Fruit fly (Drosophila melanogaster) whole organism, embryonic: Measurements from ENCODE around the gene wge.

Source experiments
- B-H2 ChIP-seq: fragments of 200-800 bp; sonication (Bioruptor generic); optimal IDR thresholded peaks from 2 replicates; lab custom pipeline; 2018; ENCODE audit warnings: missing biosample characterization, mild to moderate bottlenecking, missing genetic modification characterization
- CG1024 ChIP-seq: fragments of 200-800 bp; sonication (Bioruptor generic); IDR thresholded peaks from 2 replicates; pipeline ENCODE4 v1.3.6; 2022; ENCODE audit warnings: missing biosample characterization, missing genetic modification characterization
- CG12104 ChIP-seq: fragments of 200-800 bp; sonication (Bioruptor generic); optimal IDR thresholded peaks from 3 replicates; lab custom pipeline; 2016; ENCODE audit warnings: missing biosample characterization, missing genetic modification characterization
- CG12236 ChIP-seq: fragments of 200-800 bp; sonication (Bioruptor generic); optimal IDR thresholded peaks from 2 replicates; lab custom pipeline; 2016; ENCODE audit warnings: missing biosample characterization, missing genetic modification characterization
- CG12659 ChIP-seq: fragments of 200-800 bp; sonication (Bioruptor generic); optimal IDR thresholded peaks from 3 replicates; lab custom pipeline; 2017; ENCODE audit warnings: mild to moderate bottlenecking, missing biosample characterization, missing genetic modification reagents, missing genetic modification characterization
- CG12942 ChIP-seq: fragments of 200-800 bp; sonication (Bioruptor generic); optimal IDR thresholded peaks from 3 replicates; lab custom pipeline; 2016; ENCODE audit warnings: missing biosample characterization, missing genetic modification characterization
- CG14014 ChIP-seq: fragments of 200-800 bp; sonication (Bioruptor generic); IDR thresholded peaks from 2 replicates; pipeline ENCODE4 v1.3.6; 2022; ENCODE audit warnings: missing biosample characterization, missing genetic modification characterization
- CG15601 ChIP-seq: fragments of 200-800 bp; sonication (Bioruptor generic); optimal IDR thresholded peaks from 3 replicates; lab custom pipeline; 2019; ENCODE audit warnings: missing biosample characterization, mild to moderate bottlenecking, missing genetic modification characterization, moderate library complexity
- CG15696 ChIP-seq: fragments of 200-800 bp; sonication (Bioruptor generic); optimal IDR thresholded peaks from 2 replicates; lab custom pipeline; 2019; ENCODE audit warnings: missing biosample characterization, mild to moderate bottlenecking, missing genetic modification characterization, moderate library complexity
- CG16779 ChIP-seq: fragments of 200-800 bp; sonication (Bioruptor generic); IDR thresholded peaks from 2 replicates; pipeline ENCODE4 v1.3.6; 2022; ENCODE audit warnings: missing biosample characterization, missing genetic modification characterization
- CG17359 ChIP-seq: fragments of 200-800 bp; sonication (Bioruptor generic); optimal IDR thresholded peaks from 3 replicates; lab custom pipeline; 2018; ENCODE audit warnings: missing biosample characterization, mild to moderate bottlenecking, missing genetic modification characterization, moderate library complexity
- CG2889 ChIP-seq: fragments of 200-800 bp; sonication (Bioruptor generic); IDR thresholded peaks from 3 replicates; pipeline ENCODE4 v1.3.6; 2022; ENCODE audit warnings: missing biosample characterization, missing genetic modification characterization
- CG33213 ChIP-seq: fragments of 200-800 bp; sonication (Bioruptor generic); optimal IDR thresholded peaks from 3 replicates; lab custom pipeline; 2016; ENCODE audit warnings: missing biosample characterization, missing genetic modification characterization
- CG34376 ChIP-seq: fragments of 200-800 bp; sonication (Bioruptor generic); optimal IDR thresholded peaks from 2 replicates; lab custom pipeline; 2018; ENCODE audit warnings: missing biosample characterization, mild to moderate bottlenecking, missing genetic modification characterization
- CG4282 ChIP-seq: fragments of 200-800 bp; sonication (Bioruptor generic); optimal IDR thresholded peaks from 2 replicates; lab custom pipeline; 2016; ENCODE audit warnings: missing biosample characterization, missing genetic modification characterization
- CG6765 ChIP-seq: fragments of 200-800 bp; sonication (Bioruptor generic); optimal IDR thresholded peaks from 3 replicates; lab custom pipeline; 2017; ENCODE audit warnings: missing biosample characterization, mild to moderate bottlenecking, missing genetic modification characterization
- CG6791 ChIP-seq: fragments of 200-800 bp; sonication (Bioruptor generic); IDR thresholded peaks from 3 replicates; pipeline ENCODE4 v1.3.6; 2022; ENCODE audit warnings: missing biosample characterization, missing genetic modification characterization; ENCODE audit not compliant: partially characterized antibody
- CG7357 ChIP-seq: fragments of 200-800 bp; sonication (Bioruptor generic); IDR thresholded peaks from 3 replicates; pipeline ENCODE4 v1.3.6; 2022; ENCODE audit warnings: missing biosample characterization, missing genetic modification characterization
- CG9609 ChIP-seq: fragments of 200-800 bp; sonication (Bioruptor generic); optimal IDR thresholded peaks from 3 replicates; lab custom pipeline; 2016; ENCODE audit warnings: missing biosample characterization, missing genetic modification characterization
- CG9727 ChIP-seq: fragments of 200-800 bp; sonication (Bioruptor generic); optimal IDR thresholded peaks from 3 replicates; lab custom pipeline; 2017; ENCODE audit warnings: missing biosample characterization, mild to moderate bottlenecking, missing genetic modification characterization
- CG9876 ChIP-seq: fragments of 200-800 bp; sonication (Bioruptor generic); optimal IDR thresholded peaks from 2 replicates; lab custom pipeline; 2016; ENCODE audit warnings: missing biosample characterization, missing genetic modification characterization
- Chrac-16 ChIP-seq: fragments of 200-800 bp; sonication (Bioruptor generic); optimal IDR thresholded peaks from 3 replicates; lab custom pipeline; 2016; ENCODE audit warnings: missing biosample characterization, missing genetic modification characterization
- Dip2 ChIP-seq: fragments of 200-800 bp; sonication (Bioruptor generic); IDR thresholded peaks from 2 replicates; pipeline ENCODE4 v1.3.6; 2022; ENCODE audit warnings: missing biosample characterization, missing genetic modification characterization
- Doc3 ChIP-seq: fragments of 200-800 bp; sonication (Bioruptor generic); IDR thresholded peaks from 3 replicates; pipeline ENCODE4 v1.3.6; 2022; ENCODE audit warnings: missing biosample characterization, missing genetic modification characterization; ENCODE audit not compliant: partially characterized antibody
- Dref ChIP-seq: fragments of 200-800 bp; sonication (Bioruptor generic); IDR thresholded peaks from 2 replicates; pipeline ENCODE4 v1.3.6; 2022; ENCODE audit warnings: missing biosample characterization, missing genetic modification characterization
- Hey ChIP-seq: fragments of 200-800 bp; sonication (Bioruptor generic); optimal IDR thresholded peaks from 3 replicates; lab custom pipeline; 2018; ENCODE audit warnings: missing biosample characterization, mild to moderate bottlenecking, missing genetic modification characterization
- HmgZ ChIP-seq: fragments of 200-800 bp; sonication (Bioruptor generic); optimal IDR thresholded peaks from 2 replicates; lab custom pipeline; 2018; ENCODE audit warnings: missing biosample characterization, mild to moderate bottlenecking, missing genetic modification characterization
- Hmr ChIP-seq: fragments of 200-800 bp; sonication (Bioruptor generic); optimal IDR thresholded peaks from 3 replicates; lab custom pipeline; 2017; ENCODE audit warnings: mild to moderate bottlenecking, missing biosample characterization, missing genetic modification reagents, missing genetic modification characterization
- Hr51 ChIP-seq, 2 experiments: fragments of 200-800 bp; sonication (Bioruptor generic); optimal IDR thresholded peaks; 2 replicates in 1 of 2; 3 replicates in 1 of 2; lab custom pipeline; 2016 to 2018; ENCODE audit warnings: missing biosample characterization in 2 of 2, missing genetic modification characterization in 2 of 2, mild to moderate bottlenecking in 1 of 2, moderate library complexity in 1 of 2
- Lpt ChIP-seq: fragments of >200 bp; optimal IDR thresholded peaks from 2 replicates; lab custom pipeline; 2018; ENCODE audit warnings: missing biosample characterization, missing genetic modification characterization
- Mes4 ChIP-seq: fragments of 200-800 bp; sonication (Bioruptor generic); optimal IDR thresholded peaks from 2 replicates; lab custom pipeline; 2016; ENCODE audit warnings: missing biosample characterization, missing genetic modification characterization
- NK7.1 ChIP-seq: fragments of 200-800 bp; sonication (Bioruptor generic); optimal IDR thresholded peaks from 3 replicates; lab custom pipeline; 2016; ENCODE audit warnings: missing biosample characterization, missing genetic modification characterization
- Nf-YB ChIP-seq: fragments of 200-800 bp; sonication (Bioruptor generic); optimal IDR thresholded peaks from 3 replicates; lab custom pipeline; 2019; ENCODE audit warnings: missing biosample characterization, mild to moderate bottlenecking, missing genetic modification characterization, moderate library complexity
- az2 ChIP-seq: fragments of 200-800 bp; sonication (Bioruptor generic); optimal IDR thresholded peaks from 3 replicates; lab custom pipeline; 2016; ENCODE audit warnings: missing biosample characterization, missing genetic modification characterization
- chinmo ChIP-seq: fragments of 200-800 bp; sonication (Bioruptor generic); IDR thresholded peaks from 4 replicates; pipeline ENCODE4 v1.3.6; 2022; ENCODE audit warnings: missing biosample characterization, missing genetic modification characterization; ENCODE audit not compliant: partially characterized antibody
- corto ChIP-seq: fragments of 200-800 bp; sonication (Bioruptor generic); optimal IDR thresholded peaks from 2 replicates; lab custom pipeline; 2016; ENCODE audit warnings: missing biosample characterization, mild to moderate bottlenecking, missing genetic modification characterization, moderate library complexity
- dpn ChIP-seq, 2 experiments: fragments of 200-800 bp; sonication (Bioruptor generic); optimal IDR thresholded peaks; 3 replicates each; lab custom pipeline; 2016; ENCODE audit warnings: missing biosample characterization in 2 of 2, missing genetic modification characterization in 2 of 2
- fd96Cb ChIP-seq: fragments of 200-800 bp; sonication (Bioruptor generic); optimal IDR thresholded peaks from 2 replicates; lab custom pipeline; 2018; ENCODE audit warnings: missing biosample characterization, mild to moderate bottlenecking, missing genetic modification characterization, moderate library complexity
- gfzf ChIP-seq: fragments of 200-800 bp; sonication (Bioruptor generic); optimal IDR thresholded peaks from 2 replicates; lab custom pipeline; 2016; ENCODE audit warnings: missing biosample characterization, mild to moderate bottlenecking, missing genetic modification characterization, moderate library complexity
- ind ChIP-seq: fragments of 200-800 bp; sonication (Bioruptor generic); optimal IDR thresholded peaks from 3 replicates; lab custom pipeline; 2016; ENCODE audit warnings: missing biosample characterization, missing genetic modification characterization
- lilli ChIP-seq: fragments of 200-800 bp; sonication (Bioruptor generic); optimal IDR thresholded peaks from 3 replicates; lab custom pipeline; 2016; ENCODE audit warnings: missing biosample characterization, missing genetic modification characterization
- onecut ChIP-seq: fragments of 200-800 bp; sonication (Bioruptor generic); IDR thresholded peaks from 2 replicates; pipeline ENCODE4 v1.3.6; 2022; ENCODE audit warnings: missing biosample characterization, missing genetic modification characterization
- pho ChIP-seq: fragments of 200-800 bp; sonication (Bioruptor generic); optimal IDR thresholded peaks from 2 replicates; lab custom pipeline; 2016; ENCODE audit warnings: missing biosample characterization, missing genetic modification characterization
- salm ChIP-seq: fragments of 200-800 bp; sonication (Bioruptor generic); optimal IDR thresholded peaks from 2 replicates; lab custom pipeline; 2018; ENCODE audit warnings: missing biosample characterization, mild to moderate bottlenecking, missing genetic modification characterization
- schlank ChIP-seq: fragments of 200-800 bp; sonication (Bioruptor generic); optimal IDR thresholded peaks from 2 replicates; lab custom pipeline; 2018; ENCODE audit warnings: missing biosample characterization, mild to moderate bottlenecking, missing genetic modification characterization
- sd ChIP-seq: fragments of 200-800 bp; sonication (Bioruptor generic); optimal IDR thresholded peaks from 3 replicates; lab custom pipeline; 2018; ENCODE audit warnings: missing biosample characterization, mild to moderate bottlenecking, missing genetic modification characterization, moderate library complexity
- slou ChIP-seq: fragments of 200-800 bp; sonication (Bioruptor generic); optimal IDR thresholded peaks from 3 replicates; lab custom pipeline; 2016; ENCODE audit warnings: missing biosample characterization, missing genetic modification characterization
- tin ChIP-seq: fragments of 200-800 bp; sonication (Bioruptor generic); optimal IDR thresholded peaks from 3 replicates; lab custom pipeline; 2016; ENCODE audit warnings: missing biosample characterization, missing genetic modification characterization
- twi ChIP-seq: fragments of 200-800 bp; optimal IDR thresholded peaks from 2 replicates; lab custom pipeline; 2019; ENCODE audit warnings: missing biosample characterization, mild to moderate bottlenecking, missing genetic modification characterization, moderate library complexity

wge gene

dm6 chr3R:22724149-22724973 is 3.4 kb upstream of the wge start, which contains the start of gene Irp-1A (continued):
- TF ChIP-seq sd (tag; lab: Kevin White, UChicago) (peak; percentile 51), CG2889 (GFP tag; lab: Robert Waterston, UW) (no peak), ind (peak; percentile 58), chinmo (GFP tag; lab: Robert Waterston, UW) (peak; percentile 89; the same call in 3 of the 4 replicates), CG33213 (GFP tag; lab: Kevin White, UChicago) (peak; percentile 13), CG34376 (GFP tag; lab: Kevin White, UChicago) (peak; percentile 7), Chrac-16 (GFP tag; lab: Kevin White, UChicago) (peak; percentile 57), CG14014 (peak; percentile 81), CG12659 (GFP tag; lab: Kevin White, UChicago) (peak; percentile 88), CG9609 (GFP tag; lab: Kevin White, UChicago) (peak; percentile 23), Dref (GFP tag; lab: Robert Waterston, UW) (peak; percentile 81), lilli (GFP tag; lab: Kevin White, UChicago) (peak; percentile 73), corto (no peak), az2 (GFP tag; lab: Kevin White, UChicago) (peak; percentile 60), tin (peak; percentile 55), Dip2 (GFP tag; lab: Robert Waterston, UW) (no peak), CG7357 (GFP tag; lab: Robert Waterston, UW) (no peak), CG17359 (tag; lab: Kevin White, UChicago) (peak; percentile 83), dpn (GFP tag; optimal IDR thresholded peaks at IDR 0.05; lab: Kevin White, UChicago) (peak; percentile 51 to 69), Hmr (GFP tag; lab: Kevin White, UChicago) (peak; percentile 77), twi (peak; percentile 44), fd96Cb (tag; lab: Kevin White, UChicago) (peak; percentile 69), Hr51 (GFP tag; optimal IDR thresholded peaks at IDR 0.05; lab: Kevin White, UChicago) (peak; percentile 28 to 87), CG15696 (tag; lab: Kevin White, UChicago) (peak; percentile 60), NK7.1 (GFP tag; lab: Kevin White, UChicago) (no peak), salm (tag; lab: Kevin White, UChicago) (peak; percentile 62), CG9876 (no peak), gfzf (GFP tag; lab: Kevin White, UChicago) (peak; percentile 16), CG16779 (no peak), HmgZ (tag; lab: Kevin White, UChicago) (peak; percentile 76), CG15601 (peak; percentile 70), schlank (tag; lab: Kevin White, UChicago) (peak; percentile 21), Doc3 (GFP tag; lab: Robert Waterston, UW) (peak; percentile 77), CG4282 (no peak), CG1024 (GFP tag; lab: Robert Waterston, UW) (peak; percentile 38; the same call in 1 of the 2 replicates), CG12942 (GFP tag; lab: Kevin White, UChicago) (peak; percentile 59), onecut (GFP tag; lab: Robert Waterston, UW) (peak; percentile 58), Hey (no peak), pho (GFP tag; lab: Kevin White, UChicago) (peak; percentile 52), Nf-YB (GFP tag; lab: Kevin White, UChicago) (peak; percentile 65), CG12236 (GFP tag; lab: Kevin White, UChicago) (no peak), B-H2 (GFP tag; lab: Kevin White, UChicago) (peak; percentile 53), CG9727 (GFP tag; lab: Kevin White, UChicago) (peak; percentile 78), CG12104 (GFP tag; lab: Kevin White, UChicago) (peak; percentile 40), Lpt (no peak), Mes4 (GFP tag; lab: Kevin White, UChicago) (no peak), slou (GFP tag; lab: Kevin White, UChicago) (peak; percentile 54), CG6791 (GFP tag; lab: Robert Waterston, UW) (peak; percentile 79), CG6765 (peak; percentile 58)
